Fruit fly (Drosophila melanogaster): ENCODE measurements around the gene png.

png gene

DNA sequence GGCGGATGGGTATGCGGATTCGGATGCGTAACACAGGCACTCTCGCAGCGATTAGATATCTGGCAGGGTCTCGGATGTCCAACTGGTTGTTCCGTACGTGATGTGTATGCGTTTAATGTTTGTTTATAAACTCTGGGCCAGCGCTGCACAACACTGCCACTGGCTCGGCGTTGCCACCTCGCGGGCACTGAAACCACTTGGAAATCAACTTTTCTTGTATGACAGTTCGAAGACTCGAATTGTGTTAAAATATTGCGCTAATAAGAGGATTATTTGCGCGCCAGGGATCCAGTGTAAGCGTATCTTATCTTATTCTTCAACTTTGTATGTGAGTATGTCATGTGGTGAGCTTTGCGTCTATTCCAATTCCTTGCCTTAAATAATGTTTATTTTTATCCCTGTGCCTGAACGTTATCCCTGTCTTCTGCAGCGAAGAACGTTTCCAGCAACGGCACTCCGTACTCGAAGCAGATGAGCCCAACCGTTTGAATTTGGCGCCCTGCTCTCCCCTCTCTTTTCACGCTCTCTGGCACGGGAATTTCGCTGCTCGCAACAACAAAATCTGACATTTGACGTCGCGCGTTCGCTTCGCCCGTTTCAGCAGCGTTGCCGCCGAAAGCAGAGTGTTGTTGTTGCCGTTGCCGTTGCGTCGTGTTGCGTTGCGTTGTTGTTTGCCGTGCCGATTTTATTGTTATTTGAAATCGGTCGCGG lies 23.1 kb upstream of the png start, which contains the start of the genes CG3719 and CG32813:
CG3719 (minus strand) TSS at position 131 of the 711 bp plus-strand sequence.
CG32813 (plus strand) TSS at position 565 of the 711 bp plus-strand sequence.
- TF ChIP-seq Antp (GFP tag; optimal IDR thresholded peaks at IDR 0.05) (peak; percentile 36), slbo (GFP tag; IDR thresholded peaks at IDR 0.05) (peak; percentile 65), gfzf (GFP tag; optimal IDR thresholded peaks at IDR 0.05) (peak; percentile 20), CG13775 (GFP tag; optimal IDR thresholded peaks at IDR 0.05) (peak; percentile 25), CG14860 (GFP tag; IDR thresholded peaks at IDR 0.05; ENCODE audit: partially characterized antibody) (no peak), E2f2 (GFP tag; IDR thresholded peaks at IDR 0.05) (peak; percentile 87), CG33213 (GFP tag; optimal IDR thresholded peaks at IDR 0.05) (peak; percentile 30), CG10366 (GFP tag; IDR thresholded peaks at IDR 0.05) (peak; percentile 41), CG42726 (GFP tag; IDR thresholded peaks at IDR 0.05; ENCODE audit: partially characterized antibody) (no peak), Bgb (GFP tag; IDR thresholded peaks at IDR 0.05; ENCODE audit: partially characterized antibody) (peak; percentile 31; the same call in 1 of the 2 replicates), chinmo (GFP tag; IDR thresholded peaks at IDR 0.05; ENCODE audit: partially characterized antibody) (0 out of 4 replicates have a peak, but pooled peaks have one; percentile 27), nerfin-1 (tag; optimal IDR thresholded peaks at IDR 0.05) (no peak), ttk (GFP tag; IDR thresholded peaks at IDR 0.05) (no peak), emc (GFP tag; optimal IDR thresholded peaks at IDR 0.05) (no peak), tio (GFP tag; optimal IDR thresholded peaks at IDR 0.05) (no peak), CG10959 (GFP tag; IDR thresholded peaks at IDR 0.05) (no peak), CG2199 (GFP tag; IDR thresholded peaks at IDR 0.05) (no peak), CG2120 (GFP tag; optimal IDR thresholded peaks at IDR 0.05) (peak; percentile 72), kni (GFP tag; optimal IDR thresholded peaks at IDR 0.05) (no peak), CG9932 (GFP tag; IDR thresholded peaks at IDR 0.05) (peak; percentile 57), CG10462 (GFP tag; optimal IDR thresholded peaks at IDR 0.05) (no peak), tap (tag; optimal IDR thresholded peaks at IDR 0.05) (no peak), trem (tag; optimal IDR thresholded peaks at IDR 0.05) (peak; percentile 39), Meics (GFP tag; optimal IDR thresholded peaks at IDR 0.05) (peak; percentile 24), Deaf1 (tag; optimal IDR thresholded peaks at IDR 0.05) (peak; percentile 36), Fer3 (tag; optimal IDR thresholded peaks at IDR 0.05) (peak; percentile 0), CG2116 (GFP tag; optimal IDR thresholded peaks at IDR 0.05) (peak; percentile 64), Bdp1 (GFP tag; optimal IDR thresholded peaks at IDR 0.05) (peak; percentile 39), Dip3 (GFP tag; optimal IDR thresholded peaks at IDR 0.05) (peak; percentile 16), bowl (GFP tag; IDR thresholded peaks at IDR 0.05) (no peak), Trl (optimal IDR thresholded peaks at IDR 0.05) (peak; percentile 72 to 74), Trl (GFP tag; optimal IDR thresholded peaks at IDR 0.05) (peak; percentile 10), Ptx1 (GFP tag; IDR thresholded peaks at IDR 0.05) (0 out of 2 replicates have a peak, but pooled peaks have one; percentile 9), CG3281 (GFP tag; optimal IDR thresholded peaks at IDR 0.05) (peak; percentile 16), CG31365 (tag; optimal IDR thresholded peaks at IDR 0.05) (no peak), CG7928 (GFP tag; optimal IDR thresholded peaks at IDR 0.05) (peak; percentile 12), Med (GFP tag) (peak; percentile 84), CG9215 (GFP tag; IDR thresholded peaks at IDR 0.05) (peak; percentile 32; the same call in 1 of the 2 replicates), insv (GFP tag; optimal IDR thresholded peaks at IDR 0.05) (peak in 1 of 2 experiments; percentile 86), MTF-1 (GFP tag; optimal IDR thresholded peaks at IDR 0.05; ENCODE audit: borderline replicate concordance) (no peak), phol (tag; optimal IDR thresholded peaks at IDR 0.05) (peak; percentile 25), CoRest (tag; optimal IDR thresholded peaks at IDR 0.05) (peak; percentile 19), lilli (GFP tag; optimal IDR thresholded peaks at IDR 0.05) (peak; percentile 30), stwl (tag; optimal IDR thresholded peaks at IDR 0.05) (peak; percentile 60), CG30020 (tag; optimal IDR thresholded peaks at IDR 0.05) (peak; percentile 14), jumu (GFP tag; optimal IDR thresholded peaks at IDR 0.05) (peak; percentile 61), az2 (GFP tag; optimal IDR thresholded peaks at IDR 0.05) (peak; percentile 0), CG7556 (GFP tag; optimal IDR thresholded peaks at IDR 0.05) (peak; percentile 30), sug (tag; optimal IDR thresholded peaks at IDR 0.05) (peak; percentile 25)
